Worm (Caenorhabditis elegans) whole organism, L4 larva: Measurements from ENCODE around the gene srw-60.

Experiments used
- attf-4 ChIP-seq: sonication (generic microtip); optimal IDR thresholded peaks from 3 replicates; lab custom pipeline; 2017; ENCODE audit warnings: missing biosample characterization, missing genetic modification characterization
- dmd-8 ChIP-seq: fragments of 200-800 bp; sonication (Bioruptor generic); IDR thresholded peaks from 2 replicates; pipeline ENCODE4 v1.3.6; 2022; ENCODE audit warnings: missing genetic modification characterization, missing compliant biosample characterization
- nhr-237 ChIP-seq: sonication (generic microtip); optimal IDR thresholded peaks from 2 replicates; lab custom pipeline; 2017; ENCODE audit warnings: missing biosample characterization, missing genetic modification characterization
- nhr-77 ChIP-seq: fragments of 150-350 bp; optimal IDR thresholded peaks from 2 replicates; lab custom pipeline; 2014; ENCODE audit warnings: missing biosample characterization, missing genetic modification characterization
- snpc-4 ChIP-seq: fragments of 150-350 bp; optimal IDR thresholded peaks from 2 replicates; lab custom pipeline; 2014; ENCODE audit warnings: missing biosample characterization, missing genetic modification characterization
- zfp-2 ChIP-seq: sonication (generic microtip); optimal IDR thresholded peaks from 2 replicates; lab custom pipeline; 2016; ENCODE audit warnings: mild to moderate bottlenecking, missing genetic modification characterization, missing compliant biosample characterization

DNA sequence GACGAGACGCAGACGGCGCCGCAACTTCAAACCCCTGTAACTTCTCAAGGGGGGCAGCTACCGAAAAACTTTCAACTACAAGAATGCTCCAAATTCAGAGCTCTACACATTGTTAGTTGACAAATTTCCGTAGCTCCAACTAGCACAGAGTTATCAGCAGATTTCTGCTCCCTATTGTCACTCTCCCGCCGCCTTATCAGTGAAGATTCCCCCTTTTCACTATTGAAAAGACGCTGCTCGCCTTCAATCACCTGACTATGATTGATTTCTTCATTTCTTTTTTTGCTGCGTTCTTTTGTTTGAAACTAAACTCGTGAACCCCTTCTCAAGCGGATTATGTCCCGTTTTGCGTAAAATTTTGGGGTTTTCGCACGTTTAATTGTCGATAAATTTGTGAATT is 36.0 kb upstream of the srw-60 start:
- TF ChIP-seq nhr-237 (tag; lab: Kevin White, UChicago) = no peak
- TF ChIP-seq attf-4 = no peak
- TF ChIP-seq snpc-4 (tag; lab: Kevin White, UChicago) = no peak
- TF ChIP-seq dmd-8 = no peak
- TF ChIP-seq nhr-77 (tag; lab: Kevin White, UChicago) = no peak
- TF ChIP-seq zfp-2 = no peak
